Fruit fly (Drosophila melanogaster): ENCODE measurements around the gene CG13078.

CG13078 gene

DNA sequence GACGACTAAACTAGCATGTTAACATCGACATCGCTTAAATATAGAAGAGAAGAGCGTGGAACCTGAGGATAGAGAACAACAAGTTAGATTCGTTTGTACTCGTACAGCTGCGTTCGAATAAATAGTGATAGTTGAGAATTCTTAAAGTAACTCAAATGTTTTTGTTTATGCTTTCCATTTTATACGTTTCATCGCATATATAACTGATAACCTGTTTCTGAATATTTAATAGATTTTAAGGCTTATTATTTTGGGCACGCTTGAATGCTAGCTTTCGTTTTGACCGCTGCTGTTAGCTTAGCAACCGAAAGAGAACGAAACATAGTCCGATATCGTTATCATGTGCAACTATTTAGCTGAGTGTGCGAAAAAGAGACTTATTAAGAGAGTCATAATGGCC lies 35.4 kb upstream of the CG13078 start (continued):
- peak; percentile 79 for TF ChIP-seq cato (GFP tag; optimal IDR thresholded peaks at IDR 0.05; ENCODE audit: borderline replicate concordance)
- peak; percentile 94 for TF ChIP-seq emc (GFP tag; optimal IDR thresholded peaks at IDR 0.05)
- TF ChIP-seq Mad (GFP tag; optimal IDR thresholded peaks at IDR 0.05), result peak; percentile 84
- peak; percentile 94 for TF ChIP-seq CG33213 (GFP tag; optimal IDR thresholded peaks at IDR 0.05)
- peak; percentile 98 for TF ChIP-seq schlank (tag; optimal IDR thresholded peaks at IDR 0.05)
- TF ChIP-seq jigr1 (GFP tag; IDR thresholded peaks at IDR 0.05), result peak; percentile 73; the same call in 2 of the 3 replicates
- peak; percentile 98 for TF ChIP-seq CG14014 (GFP tag; IDR thresholded peaks at IDR 0.05)

DNA sequence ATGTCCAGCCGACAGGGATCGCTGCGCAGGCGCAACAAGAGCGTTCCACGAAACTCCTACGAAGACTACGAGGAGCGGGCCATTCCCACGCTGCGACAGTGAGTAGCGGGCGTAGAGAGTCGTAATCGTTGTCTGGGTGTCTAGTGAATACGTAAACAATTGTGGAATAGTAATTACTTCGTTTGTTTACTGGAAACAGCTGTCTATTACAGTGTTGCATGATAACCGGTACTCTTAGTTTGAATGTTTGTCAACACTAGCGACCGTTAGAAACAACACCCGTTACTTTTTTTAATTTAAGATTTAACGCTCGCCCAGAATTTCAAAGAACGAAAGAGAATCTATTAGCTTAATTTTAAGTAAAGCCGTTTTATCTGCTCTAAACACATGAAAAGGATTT lies 33.6 kb upstream of the CG13078 start, which contains the start of gene CG10165:
TSS of gene CG10165 (minus strand) at position 214 of the 400 bp plus-strand sequence.
- TF ChIP-seq Fer1 (GFP tag; optimal IDR thresholded peaks at IDR 0.05), result peak; percentile 2
- no peak for TF ChIP-seq dan (GFP tag; IDR thresholded peaks at IDR 0.05)
- 0 out of 2 replicates have a peak, but pooled peaks have one; percentile 12 for TF ChIP-seq E2f2 (GFP tag; IDR thresholded peaks at IDR 0.05)
- TF ChIP-seq Sry-δ (GFP tag; optimal IDR thresholded peaks at IDR 0.05), result peak; percentile 5
- TF ChIP-seq CG9932 (GFP tag; IDR thresholded peaks at IDR 0.05), result no peak
- no peak for TF ChIP-seq CG10543 (GFP tag; optimal IDR thresholded peaks at IDR 0.05)
- peak; percentile 5; the same call in 1 of the 2 replicates for TF ChIP-seq sob (GFP tag; IDR thresholded peaks at IDR 0.05)
- peak; percentile 28 for TF ChIP-seq MESR4 (GFP tag; optimal IDR thresholded peaks at IDR 0.05)
- peak; percentile 33 for TF ChIP-seq ewg (GFP tag; optimal IDR thresholded peaks at IDR 0.05)
- peak; percentile 45; the same call in 2 of the 4 replicates for TF ChIP-seq Dll (GFP tag; IDR thresholded peaks at IDR 0.05; ENCODE audit: partially characterized antibody)
- TF ChIP-seq hb (GFP tag; IDR thresholded peaks at IDR 0.05; ENCODE audit: partially characterized antibody), result no peak
- TF ChIP-seq Myb (GFP tag; optimal IDR thresholded peaks at IDR 0.05), result peak; percentile 96
- TF ChIP-seq CG2120 (GFP tag; optimal IDR thresholded peaks at IDR 0.05), result peak; percentile 21
- TF ChIP-seq sens (GFP tag), result peak; percentile 70
- peak; percentile 3 for TF ChIP-seq CG4617 (GFP tag; optimal IDR thresholded peaks at IDR 0.05; ENCODE audit: borderline replicate concordance)
- no peak for TF ChIP-seq peb (GFP tag; IDR thresholded peaks at IDR 0.05)
- TF ChIP-seq pzg (GFP tag; optimal IDR thresholded peaks at IDR 0.05), result peak; percentile 43
- peak; percentile 22 for TF ChIP-seq CG15514 (GFP tag; optimal IDR thresholded peaks at IDR 0.05)
- no peak for TF ChIP-seq sna (GFP tag; IDR thresholded peaks at IDR 0.05; ENCODE audit: partially characterized antibody)
- no peak for TF ChIP-seq CG31365 (tag; optimal IDR thresholded peaks at IDR 0.05)
- TF ChIP-seq MBD-R2 (GFP tag; IDR thresholded peaks at IDR 0.05), result peak; percentile 83
- peak; percentile 4 for TF ChIP-seq CoRest (tag; optimal IDR thresholded peaks at IDR 0.05)
- TF ChIP-seq CG6765 (GFP tag; optimal IDR thresholded peaks at IDR 0.05), result no peak
- TF ChIP-seq CG10267 (tag; optimal IDR thresholded peaks at IDR 0.05), result peak; percentile 94
- TF ChIP-seq Med (GFP tag), result peak; percentile 60
- TF ChIP-seq sisA (GFP tag; IDR thresholded peaks at IDR 0.05), result no peak
- TF ChIP-seq lilli (GFP tag; optimal IDR thresholded peaks at IDR 0.05), result no peak
- TF ChIP-seq mam (GFP tag; optimal IDR thresholded peaks at IDR 0.05), result no peak
- TF ChIP-seq lbe (GFP tag; optimal IDR thresholded peaks at IDR 0.05), result peak; percentile 19
- TF ChIP-seq CG9437 (GFP tag; optimal IDR thresholded peaks at IDR 0.05), result peak; percentile 56
- peak; percentile 49 for TF ChIP-seq stwl (tag; optimal IDR thresholded peaks at IDR 0.05)
- TF ChIP-seq CG34422 (GFP tag; IDR thresholded peaks at IDR 0.05), result peak; percentile 36; the same call in 1 of the 3 replicates
- TF ChIP-seq pan (optimal IDR thresholded peaks at IDR 0.05), result no peak
- TF ChIP-seq pan (GFP tag; optimal IDR thresholded peaks at IDR 0.05 in 1 of 2, IDR thresholded peaks at IDR 0.05 in 1 of 2), result no peak
- TF ChIP-seq lov (optimal IDR thresholded peaks at IDR 0.05), result no peak
- TF ChIP-seq lov (GFP tag; IDR thresholded peaks at IDR 0.05), result no peak
- no peak for TF ChIP-seq CG12744 (GFP tag; optimal IDR thresholded peaks at IDR 0.05)
- TF ChIP-seq zen (tag; optimal IDR thresholded peaks at IDR 0.05), result peak; percentile 56
- peak; percentile 11 for TF ChIP-seq Dp (GFP tag; optimal IDR thresholded peaks at IDR 0.05)
- TF ChIP-seq Nf-YA (GFP tag; IDR thresholded peaks at IDR 0.05), result 0 out of 2 replicates have a peak, but pooled peaks have one; percentile 22
- TF ChIP-seq vvl (GFP tag; IDR thresholded peaks at IDR 0.05), result peak; percentile 47; the same call in 1 of the 2 replicates
- peak; percentile 12 for TF ChIP-seq BEAF-32 (GFP tag; optimal IDR thresholded peaks at IDR 0.05)
- TF ChIP-seq tup (GFP tag; optimal IDR thresholded peaks at IDR 0.05), result no peak
